Worm (Caenorhabditis elegans): ENCODE measurements around the gene srw-31.

ce11 chrV:17531410-17531809 lies 25.0 kb downstream of the srw-31 start, which contains the start of gene C18D4.4:
- TF ChIP-seq snpc-4 (tag; optimal IDR thresholded peaks at IDR 0.05) (no peak), unc-62 (GFP tag; optimal IDR thresholded peaks at IDR 0.05) (no peak), elt-3 (tag; optimal IDR thresholded peaks at IDR 0.05) (no peak), blmp-1 (tag; optimal IDR thresholded peaks at IDR 0.05) (no peak), ces-1 (GFP tag; optimal IDR thresholded peaks at IDR 0.05) (no peak), nhr-237 (tag; optimal IDR thresholded peaks at IDR 0.05) (no peak), cnd-1 (tag; optimal IDR thresholded peaks at IDR 0.05) (no peak), lsy-2 (tag; optimal IDR thresholded peaks at IDR 0.05) (no peak), zip-8 (tag; optimal IDR thresholded peaks at IDR 0.05) (no peak), drap-1 (GFP tag; optimal IDR thresholded peaks at IDR 0.05) (no peak), ztf-11 (tag; optimal IDR thresholded peaks at IDR 0.05) (no peak), ceh-39 (tag; optimal IDR thresholded peaks at IDR 0.05) (no peak), nhr-12 (tag; optimal IDR thresholded peaks at IDR 0.05) (no peak)

Data from whole organism, mixed stage, embryonic.